Worm (Caenorhabditis elegans): Measurements from ENCODE around the gene K10D6.4.
A peak's percentile ranks its signal among the peaks of the same experiment; 100 is the strongest.

K10D6.4 gene

ce11 chrV:11252429-11252828, 50.7 kb downstream of the K10D6.4 start, which contains the start of gene srsx-33:
TSS of gene srsx-33 (minus strand) at chrV:11252529.
- TF ChIP-seq efl-1 (optimal IDR thresholded peaks at IDR 0.05) (no peak), efl-1 (GFP tag; optimal IDR thresholded peaks at IDR 0.05 in 1 of 2) (peak in 1 of 2 experiments; percentile 9), blmp-1 (tag; optimal IDR thresholded peaks at IDR 0.05) (no peak)

ce11 chrV:11254980-11255379, 53.3 kb downstream of the K10D6.4 start, which contains the start of gene srsx-31:
TSS of gene srsx-31 (minus strand) at chrV:11255080.
- no peak for TF ChIP-seq unc-86 (tag; optimal IDR thresholded peaks at IDR 0.05)
- no peak for TF ChIP-seq rnt-1 (tag; optimal IDR thresholded peaks at IDR 0.05)
- TF ChIP-seq ets-5 (GFP tag; IDR thresholded peaks at IDR 0.05), result no peak
- no peak for TF ChIP-seq fkh-10 (GFP tag; optimal IDR thresholded peaks at IDR 0.05)
- no peak for TF ChIP-seq tbx-2 (tag; optimal IDR thresholded peaks at IDR 0.05)
- TF ChIP-seq lin-14 (GFP tag; optimal IDR thresholded peaks at IDR 0.05), result no peak
- no peak for TF ChIP-seq ceh-90 (tag; optimal IDR thresholded peaks at IDR 0.05)
- no peak for TF ChIP-seq hpl-2 (GFP tag; optimal IDR thresholded peaks at IDR 0.05)
- no peak for TF ChIP-seq grh-1 (GFP tag; IDR thresholded peaks at IDR 0.05)
- TF ChIP-seq ztf-11 (tag; optimal IDR thresholded peaks at IDR 0.05), result no peak
- TF ChIP-seq fos-1 (tag; optimal IDR thresholded peaks at IDR 0.05), result no peak
- TF ChIP-seq alr-1 (tag; optimal IDR thresholded peaks at IDR 0.05; ENCODE audit: borderline replicate concordance), result no peak
- TF ChIP-seq egl-27 (tag; optimal IDR thresholded peaks at IDR 0.05), result no peak
- TF ChIP-seq dsc-1 (tag; optimal IDR thresholded peaks at IDR 0.05), result no peak

- no peak for TF ChIP-seq pax-3 (tag; optimal IDR thresholded peaks at IDR 0.05)
- TF ChIP-seq lsy-2 (tag; optimal IDR thresholded peaks at IDR 0.05), result no peak
- no peak for TF ChIP-seq snu-23 (GFP tag; optimal IDR thresholded peaks at IDR 0.05)
- no peak for TF ChIP-seq lin-39 (tag; optimal IDR thresholded peaks at IDR 0.05)
- TF ChIP-seq ama-1 (optimal IDR thresholded peaks at IDR 0.05), result no peak
- TF ChIP-seq C04F5.9 (tag; optimal IDR thresholded peaks at IDR 0.05), result no peak
- TF ChIP-seq unc-98 (GFP tag; IDR thresholded peaks at IDR 0.05), result no peak
- TF ChIP-seq zag-1 (tag; optimal IDR thresholded peaks at IDR 0.05), result no peak
- TF ChIP-seq ets-5 (GFP tag; IDR thresholded peaks at IDR 0.05), result no peak
- TF ChIP-seq tbx-2 (tag; optimal IDR thresholded peaks at IDR 0.05), result no peak
- no peak for TF ChIP-seq nhr-47 (tag; optimal IDR thresholded peaks at IDR 0.05)
- TF ChIP-seq nhr-76 (tag; optimal IDR thresholded peaks at IDR 0.05), result no peak
- no peak for TF ChIP-seq lir-3 (tag; optimal IDR thresholded peaks at IDR 0.05; ENCODE audit: poor library complexity)
These were observed 57.2 kb downstream of the K10D6.4 start, which contains the start of gene lgc-36 for ce11 chrV:11258896-11259295. TSS of gene lgc-36 (minus strand) at chrV:11258996.

- TF ChIP-seq lin-35 (GFP tag; optimal IDR thresholded peaks at IDR 0.05) (no peak), irx-1 (tag; optimal IDR thresholded peaks at IDR 0.05) (no peak), mef-2 (tag; optimal IDR thresholded peaks at IDR 0.05) (no peak), lin-15B (tag; optimal IDR thresholded peaks at IDR 0.05) (no peak), ces-1 (GFP tag; optimal IDR thresholded peaks at IDR 0.05) (no peak), aly-2 (tag; optimal IDR thresholded peaks at IDR 0.05) (no peak), sptf-1 (tag; optimal IDR thresholded peaks at IDR 0.05) (no peak), ceh-90 (tag; optimal IDR thresholded peaks at IDR 0.05) (no peak), nhr-84 (tag; optimal IDR thresholded peaks at IDR 0.05) (no peak), lin-14 (GFP tag; optimal IDR thresholded peaks at IDR 0.05) (no peak), unc-130 (tag; optimal IDR thresholded peaks at IDR 0.05) (no peak), C16A3.4 (tag; optimal IDR thresholded peaks at IDR 0.05) (no peak), hlh-4 (tag; optimal IDR thresholded peaks at IDR 0.05) (no peak), alr-1 (tag; optimal IDR thresholded peaks at IDR 0.05; ENCODE audit: borderline replicate concordance) (no peak), tbx-2 (tag; optimal IDR thresholded peaks at IDR 0.05) (no peak)
These were observed 58.9 kb downstream of the K10D6.4 start, which contains the start of gene F07B10.7 for ce11 chrV:11260622-11261021. TSS of gene F07B10.7 (minus strand) at chrV:11260722.

All from whole organism, L1 larva.